Fruit fly (Drosophila melanogaster): Measurements from ENCODE around the gene CG42654.

Gene CG42654

dm6 chr3L:19932917-19933316, 21.4 kb downstream of the CG42654 start (continued):
- no peak for TF ChIP-seq CG4282 (GFP tag; optimal IDR thresholded peaks at IDR 0.05)
- TF ChIP-seq CG17359 (tag; optimal IDR thresholded peaks at IDR 0.05): no peak
- no peak for TF ChIP-seq CG42726 (GFP tag; IDR thresholded peaks at IDR 0.05; ENCODE audit: partially characterized antibody)
- TF ChIP-seq CG11085 (GFP tag; IDR thresholded peaks at IDR 0.05): no peak
- no peak for TF ChIP-seq CG30403 (GFP tag; optimal IDR thresholded peaks at IDR 0.05)
- TF ChIP-seq HmgD (GFP tag; optimal IDR thresholded peaks at IDR 0.05): no peak
- TF ChIP-seq CG1603 (tag; optimal IDR thresholded peaks at IDR 0.05): peak; percentile 47
- TF ChIP-seq maf-S (GFP tag; optimal IDR thresholded peaks at IDR 0.05): no peak
- no peak for TF ChIP-seq CG2129 (GFP tag; IDR thresholded peaks at IDR 0.05; ENCODE audit: partially characterized antibody)
- peak; percentile 2 for TF ChIP-seq CHES-1-like (GFP tag; optimal IDR thresholded peaks at IDR 0.05)
- no peak for TF ChIP-seq tll (GFP tag; optimal IDR thresholded peaks at IDR 0.05)
- TF ChIP-seq bigmax (GFP tag; optimal IDR thresholded peaks at IDR 0.05): no peak
- no peak for TF ChIP-seq CG31388 (GFP tag; optimal IDR thresholded peaks at IDR 0.05)
- no peak for TF ChIP-seq sqz (GFP tag; optimal IDR thresholded peaks at IDR 0.05)
- TF ChIP-seq Fer2 (tag; optimal IDR thresholded peaks at IDR 0.05): no peak
- no peak for TF ChIP-seq CG18262 (tag; optimal IDR thresholded peaks at IDR 0.05)
- TF ChIP-seq BEAF-32 (GFP tag; optimal IDR thresholded peaks at IDR 0.05): no peak
- TF ChIP-seq CG1529 (GFP tag; optimal IDR thresholded peaks at IDR 0.05): peak; percentile 5
- peak; percentile 52 for TF ChIP-seq CG6254 (GFP tag; optimal IDR thresholded peaks at IDR 0.05)
- TF ChIP-seq shn (GFP tag; optimal IDR thresholded peaks at IDR 0.05): no peak
- no peak for TF ChIP-seq Dek (tag; optimal IDR thresholded peaks at IDR 0.05)
- TF ChIP-seq CG12104 (GFP tag; optimal IDR thresholded peaks at IDR 0.05): no peak
- no peak for TF ChIP-seq dm (GFP tag; optimal IDR thresholded peaks at IDR 0.05)
- no peak for TF ChIP-seq ERR (GFP tag; optimal IDR thresholded peaks at IDR 0.05)
- TF ChIP-seq luna (GFP tag; optimal IDR thresholded peaks at IDR 0.05): peak; percentile 31
- TF ChIP-seq Meics (GFP tag; optimal IDR thresholded peaks at IDR 0.05): peak; percentile 45
- no peak for TF ChIP-seq CG11560 (tag; IDR thresholded peaks at IDR 0.05)
- no peak for TF ChIP-seq z (GFP tag; IDR thresholded peaks at IDR 0.05)
- TF ChIP-seq Mad (GFP tag; optimal IDR thresholded peaks at IDR 0.05): no peak
- TF ChIP-seq CG10654 (GFP tag; optimal IDR thresholded peaks at IDR 0.05): no peak
- peak; percentile 53 for TF ChIP-seq CG17385 (GFP tag; optimal IDR thresholded peaks at IDR 0.05)
- no peak for TF ChIP-seq rib (GFP tag; IDR thresholded peaks at IDR 0.05)
- no peak for TF ChIP-seq org-1 (GFP tag; optimal IDR thresholded peaks at IDR 0.05)
- no peak for TF ChIP-seq inv (GFP tag; IDR thresholded peaks at IDR 0.05; ENCODE audit: partially characterized antibody)
- peak; percentile 43; the same call in 1 of the 2 replicates for TF ChIP-seq seq (GFP tag; IDR thresholded peaks at IDR 0.05)
- peak; percentile 19 for TF ChIP-seq CG18764 (GFP tag; optimal IDR thresholded peaks at IDR 0.05)
- peak; percentile 69 for TF ChIP-seq mirr (GFP tag; optimal IDR thresholded peaks at IDR 0.05)
- TF ChIP-seq CG15269 (tag; optimal IDR thresholded peaks at IDR 0.05): peak; percentile 44
- no peak for TF ChIP-seq CG17829 (tag; optimal IDR thresholded peaks at IDR 0.05)
- no peak for TF ChIP-seq en (GFP tag; optimal IDR thresholded peaks at IDR 0.05)
- peak; percentile 15; the same call in 2 of the 3 replicates for TF ChIP-seq so (GFP tag; IDR thresholded peaks at IDR 0.05)
- no peak; the same call in 2 of the 3 replicates for TF ChIP-seq CG34422 (GFP tag; IDR thresholded peaks at IDR 0.05)
- TF ChIP-seq Nf-YC (tag; optimal IDR thresholded peaks at IDR 0.05): peak; percentile 8
- peak; percentile 19 for TF ChIP-seq Fer3 (tag; optimal IDR thresholded peaks at IDR 0.05)
- TF ChIP-seq ATbp (GFP tag; optimal IDR thresholded peaks at IDR 0.05): peak; percentile 66
- no peak for TF ChIP-seq CG1602 (GFP tag; optimal IDR thresholded peaks at IDR 0.05)
- TF ChIP-seq CG8359 (GFP tag; optimal IDR thresholded peaks at IDR 0.05; ENCODE audit: borderline replicate concordance): peak; percentile 67
- TF ChIP-seq CoRest (tag; optimal IDR thresholded peaks at IDR 0.05): no peak
- TF ChIP-seq cwo (GFP tag; optimal IDR thresholded peaks at IDR 0.05): peak; percentile 12
- TF ChIP-seq CG11695 (GFP tag; IDR thresholded peaks at IDR 0.05): peak; percentile 56; the same call in 2 of the 3 replicates
- TF ChIP-seq GATAe (GFP tag; conservative IDR thresholded peaks at IDR 0.05): 0 out of 2 replicates have a peak, but pooled peaks have one; percentile 33

Data from whole organism, embryonic.